Worm (Caenorhabditis elegans) whole organism, mixed stage, embryonic: ENCODE measurements around the gene F29A7.4.

Experiments used
- hlh-1 ChIP-seq: fragments of 150-350 bp; optimal IDR thresholded peaks from 2 replicates; lab custom pipeline; 2014; ENCODE audit warnings: missing biosample characterization, missing genetic modification reagents, missing genetic modification characterization
- lin-13 ChIP-seq: fragments of 150-350 bp; optimal IDR thresholded peaks from 2 replicates; lab custom pipeline; 2014; ENCODE audit warnings: missing biosample characterization, missing genetic modification characterization
- nhr-12 ChIP-seq: fragments of 150-350 bp; optimal IDR thresholded peaks from 2 replicates; lab custom pipeline; 2014; ENCODE audit warnings: missing biosample characterization, missing genetic modification characterization
- snpc-4 ChIP-seq: fragments of 150-350 bp; optimal IDR thresholded peaks from 2 replicates; lab custom pipeline; 2014; ENCODE audit warnings: missing biosample characterization, missing genetic modification characterization

- no peak for TF ChIP-seq lin-13
- no peak for TF ChIP-seq hlh-1 (tag; lab: Kevin White, UChicago)
- TF ChIP-seq nhr-12: no peak
- TF ChIP-seq snpc-4 (tag; lab: Kevin White, UChicago): no peak
Measured at ce11 chrII:2705200-2705599, 44.6 kb upstream of the F29A7.4 start, which contains the start of gene srh-128.
